Worm (Caenorhabditis elegans) whole organism, L2 larva: ENCODE measurements around the gene F34D10.4.

Experiments used
- lin-13 ChIP-seq: fragments of 150-350 bp; optimal IDR thresholded peaks from 2 replicates; lab custom pipeline; 2014; ENCODE audit warnings: missing biosample characterization, missing genetic modification reagents, missing genetic modification characterization
- mdl-1 ChIP-seq, 2 experiments: fragments of 150-350 bp in 1 of 2; sonication (generic microtip) in 1 of 2; optimal IDR thresholded peaks; 2 replicates each; lab custom pipeline; 2017; ENCODE audit warnings: missing biosample characterization in 2 of 2, missing genetic modification characterization in 2 of 2
- nhr-11 ChIP-seq: fragments of 150-350 bp; optimal IDR thresholded peaks from 2 replicates; lab custom pipeline; 2014; ENCODE audit warnings: missing biosample characterization, missing genetic modification characterization
- nhr-77 ChIP-seq: fragments of 150-350 bp; optimal IDR thresholded peaks from 2 replicates; lab custom pipeline; 2014; ENCODE audit warnings: missing biosample characterization, missing genetic modification characterization
- unc-62 ChIP-seq: fragments of 150-350 bp; optimal IDR thresholded peaks from 2 replicates; lab custom pipeline; 2014; ENCODE audit warnings: missing biosample characterization, missing genetic modification reagents, missing genetic modification characterization
- zag-1 ChIP-seq: fragments of 150-350 bp; optimal IDR thresholded peaks from 2 replicates; lab custom pipeline; 2014; ENCODE audit warnings: missing biosample characterization, missing genetic modification characterization

ce11 chrIII:3734007-3734406 lies 2.4 kb upstream of the F34D10.4 start, which contains the start of gene F34D10.3:
- TF ChIP-seq nhr-11 (tag; lab: Kevin White, UChicago): no peak
- TF ChIP-seq zag-1: no peak
- TF ChIP-seq unc-62 (GFP tag; lab: Kevin White, UChicago): no peak
- no peak for TF ChIP-seq nhr-77 (tag; lab: Kevin White, UChicago)
- no peak for TF ChIP-seq mdl-1 (tag; optimal IDR thresholded peaks at IDR 0.05; lab: Kevin White, UChicago)
- no peak for TF ChIP-seq lin-13 (GFP tag; lab: Kevin White, UChicago)
